Worm (Caenorhabditis elegans) whole organism, L1 larva: ENCODE data around the gene srsx-34.

Experiments
- lin-39 ChIP-seq: fragments of 150-350 bp; optimal IDR thresholded peaks from 2 replicates; lab custom pipeline; 2014; ENCODE audit warnings: missing biosample characterization, missing genetic modification reagents, missing genetic modification characterization
- nhr-11 ChIP-seq: fragments of 150-350 bp; optimal IDR thresholded peaks from 2 replicates; lab custom pipeline; 2014; ENCODE audit warnings: missing biosample characterization, missing genetic modification characterization

DNA sequence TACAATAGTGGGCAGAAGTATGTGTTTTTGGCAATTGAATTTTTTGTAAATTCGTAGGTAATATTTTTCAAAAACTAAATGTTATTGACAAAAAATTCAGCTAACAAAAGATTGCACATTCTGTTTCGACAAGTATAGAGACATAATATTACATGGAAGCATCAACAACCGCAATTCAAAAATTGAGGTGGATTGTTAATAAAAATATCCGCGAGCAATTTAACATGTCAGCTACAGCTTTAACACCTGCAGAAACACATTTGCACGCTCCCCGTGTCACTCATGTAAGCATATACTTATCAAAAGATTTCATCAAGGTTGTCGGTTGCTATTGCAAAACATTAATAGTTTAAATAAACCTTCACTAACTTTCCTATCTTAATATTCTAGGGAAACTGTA is at the start of gene srsx-34:
- no peak for TF ChIP-seq lin-39 (tag; lab: Kevin White, UChicago)
- TF ChIP-seq nhr-11 (tag; lab: Kevin White, UChicago), result no peak
